Worm (Caenorhabditis elegans) whole organism, L2 larva: ENCODE data around the gene ZK1098.11.

Experiments
- ama-1 ChIP-seq: fragments of 150-350 bp; optimal IDR thresholded peaks from 2 replicates; lab custom pipeline; 2018; ENCODE audit warnings: inconsistent platforms
- egl-27 ChIP-seq: sonication (generic microtip); optimal IDR thresholded peaks from 3 replicates; lab custom pipeline; 2017; ENCODE audit warnings: missing biosample characterization, missing genetic modification reagents, missing genetic modification characterization
- elt-1 ChIP-seq: fragments of 150-350 bp; optimal IDR thresholded peaks from 2 replicates; lab custom pipeline; 2014; ENCODE audit warnings: missing biosample characterization, missing genetic modification characterization
- fos-1 ChIP-seq: fragments of 150-350 bp; optimal IDR thresholded peaks from 2 replicates; lab custom pipeline; 2014; ENCODE audit warnings: missing biosample characterization, missing genetic modification characterization
- lin-39 ChIP-seq: fragments of 150-350 bp; optimal IDR thresholded peaks from 2 replicates; lab custom pipeline; 2014; ENCODE audit warnings: missing biosample characterization, missing genetic modification reagents, missing genetic modification characterization
- lsy-2 ChIP-seq, 2 experiments: fragments of 150-350 bp in 1 of 2; sonication (generic microtip) in 1 of 2; optimal IDR thresholded peaks; 2 replicates each; lab custom pipeline; 2014 to 2017; ENCODE audit warnings: missing biosample characterization in 2 of 2, missing genetic modification characterization in 2 of 2
- nhr-11 ChIP-seq: fragments of 150-350 bp; optimal IDR thresholded peaks from 2 replicates; lab custom pipeline; 2014; ENCODE audit warnings: missing biosample characterization, missing genetic modification characterization
- nhr-237 ChIP-seq: fragments of 150-350 bp; optimal IDR thresholded peaks from 2 replicates; lab custom pipeline; 2014; ENCODE audit warnings: missing biosample characterization, missing genetic modification characterization
- nhr-77 ChIP-seq: fragments of 150-350 bp; optimal IDR thresholded peaks from 2 replicates; lab custom pipeline; 2014; ENCODE audit warnings: missing biosample characterization, missing genetic modification characterization
- snpc-4 ChIP-seq: fragments of 150-350 bp; optimal IDR thresholded peaks from 2 replicates; lab custom pipeline; 2014; ENCODE audit warnings: missing biosample characterization, missing genetic modification characterization
- unc-62 ChIP-seq: fragments of 150-350 bp; optimal IDR thresholded peaks from 2 replicates; lab custom pipeline; 2014; ENCODE audit warnings: missing biosample characterization, missing genetic modification reagents, missing genetic modification characterization
- ztf-4 ChIP-seq: fragments of 150-350 bp; optimal IDR thresholded peaks from 2 replicates; lab custom pipeline; 2014; ENCODE audit warnings: missing biosample characterization, missing genetic modification characterization

- no peak for TF ChIP-seq unc-62 (GFP tag; lab: Kevin White, UChicago)
- no peak for TF ChIP-seq nhr-77 (tag; lab: Kevin White, UChicago)
- no peak for TF ChIP-seq egl-27 (tag; lab: Kevin White, UChicago)
- no peak for TF ChIP-seq nhr-11 (tag; lab: Kevin White, UChicago)
- no peak for TF ChIP-seq fos-1 (tag; lab: Kevin White, UChicago)
- TF ChIP-seq ztf-4 (tag; lab: Kevin White, UChicago) = no peak
- TF ChIP-seq lin-39 (tag; lab: Kevin White, UChicago) = no peak
- TF ChIP-seq ama-1 (lab: Kevin White, UChicago) = no peak
- no peak for TF ChIP-seq nhr-237 (tag; lab: Kevin White, UChicago)
- no peak for TF ChIP-seq lsy-2 (tag; optimal IDR thresholded peaks at IDR 0.05; lab: Kevin White, UChicago)
- TF ChIP-seq elt-1 (tag; lab: Kevin White, UChicago) = no peak
- no peak for TF ChIP-seq snpc-4
These were observed 3.0 kb downstream of the ZK1098.11 start, which contains the start of gene C48B4.7 for ce11 chrIII:9559381-9559881.
